Fruit fly (Drosophila melanogaster) whole organism, embryonic: ENCODE data around the gene CG17270.
A peak's percentile ranks its signal among the peaks of the same experiment; 100 is the strongest.

ENCODE experiments used
- Aef1 ChIP-seq: fragments of 200-800 bp; sonication (Bioruptor generic); IDR thresholded peaks from 3 replicates; pipeline ENCODE4 v1.3.6; 2022; ENCODE audit warnings: missing biosample characterization, missing genetic modification characterization
- CG10147 ChIP-seq: fragments of 200-800 bp; sonication (Bioruptor generic); optimal IDR thresholded peaks from 2 replicates; lab custom pipeline; 2019; ENCODE audit warnings: missing biosample characterization, mild to moderate bottlenecking, missing genetic modification characterization, moderate library complexity
- CG10543 ChIP-seq: fragments of 200-800 bp; sonication (Bioruptor generic); optimal IDR thresholded peaks from 3 replicates; lab custom pipeline; 2017; ENCODE audit warnings: missing biosample characterization, mild to moderate bottlenecking, missing genetic modification characterization, moderate library complexity
- CG11504 ChIP-seq: fragments of 200-800 bp; sonication (Bioruptor generic); optimal IDR thresholded peaks from 3 replicates; lab custom pipeline; 2019; ENCODE audit warnings: missing biosample characterization, mild to moderate bottlenecking, missing genetic modification characterization, moderate library complexity
- CG12769 ChIP-seq: fragments of 200-800 bp; sonication (Bioruptor generic); optimal IDR thresholded peaks from 2 replicates; lab custom pipeline; 2019; ENCODE audit warnings: missing biosample characterization, mild to moderate bottlenecking, missing genetic modification characterization, moderate library complexity
- CG13287 ChIP-seq: fragments of 200-800 bp; sonication (Bioruptor generic); IDR thresholded peaks from 2 replicates; pipeline ENCODE4 v1.3.6; 2022; ENCODE audit warnings: missing biosample characterization, missing genetic modification characterization; ENCODE audit not compliant: partially characterized antibody
- CG13894 ChIP-seq: fragments of 200-800 bp; sonication (Bioruptor generic); optimal IDR thresholded peaks from 3 replicates; lab custom pipeline; 2018; ENCODE audit warnings: missing biosample characterization, mild to moderate bottlenecking, missing genetic modification characterization, moderate library complexity
- CG15269 ChIP-seq: fragments of 200-800 bp; sonication (Bioruptor generic); optimal IDR thresholded peaks from 2 replicates; lab custom pipeline; 2018; ENCODE audit warnings: missing biosample characterization, mild to moderate bottlenecking, missing genetic modification characterization, moderate library complexity
- CG18262 ChIP-seq: fragments of 200-800 bp; optimal IDR thresholded peaks from 3 replicates; lab custom pipeline; 2019; ENCODE audit warnings: missing biosample characterization, mild to moderate bottlenecking, missing genetic modification characterization, moderate library complexity
- CG18599 ChIP-seq: fragments of 200-800 bp; sonication (Bioruptor generic); optimal IDR thresholded peaks from 3 replicates; lab custom pipeline; 2017; ENCODE audit warnings: missing biosample characterization, missing genetic modification characterization, mild to moderate bottlenecking, moderate library complexity, missing genetic modification reagents
- CG34376 ChIP-seq: fragments of 200-800 bp; sonication (Bioruptor generic); optimal IDR thresholded peaks from 2 replicates; lab custom pipeline; 2018; ENCODE audit warnings: missing biosample characterization, mild to moderate bottlenecking, missing genetic modification characterization
- CG3995 ChIP-seq: fragments of 200-800 bp; sonication (Bioruptor generic); optimal IDR thresholded peaks from 3 replicates; lab custom pipeline; 2016; ENCODE audit warnings: missing biosample characterization, missing genetic modification characterization
- CG4282 ChIP-seq: fragments of 200-800 bp; sonication (Bioruptor generic); optimal IDR thresholded peaks from 2 replicates; lab custom pipeline; 2016; ENCODE audit warnings: missing biosample characterization, missing genetic modification characterization
- CG5180 ChIP-seq: fragments of 200-800 bp; sonication (Bioruptor generic); optimal IDR thresholded peaks from 3 replicates; lab custom pipeline; 2017; ENCODE audit warnings: missing biosample characterization, missing genetic modification characterization, mild to moderate bottlenecking, moderate library complexity, missing genetic modification reagents
- CG7556 ChIP-seq: fragments of 200-800 bp; sonication (Bioruptor generic); optimal IDR thresholded peaks from 2 replicates; lab custom pipeline; 2017; ENCODE audit warnings: missing biosample characterization, mild to moderate bottlenecking, missing genetic modification characterization
- CG8478 ChIP-seq: fragments of >200 bp; optimal IDR thresholded peaks from 2 replicates; lab custom pipeline; 2018
- CG8924 ChIP-seq: fragments of 200-800 bp; optimal IDR thresholded peaks from 3 replicates; lab custom pipeline; 2019; ENCODE audit warnings: missing biosample characterization, mild to moderate bottlenecking, missing genetic modification characterization, moderate library complexity
- CG9797 ChIP-seq: fragments of 200-800 bp; sonication (Bioruptor generic); optimal IDR thresholded peaks from 3 replicates; lab custom pipeline; 2018; ENCODE audit warnings: missing biosample characterization, mild to moderate bottlenecking, missing genetic modification characterization
- CG9932 ChIP-seq: fragments of 200-800 bp; sonication (Bioruptor generic); IDR thresholded peaks from 2 replicates; pipeline ENCODE4 v1.3.6; 2022; ENCODE audit warnings: missing biosample characterization, missing genetic modification characterization
- Drgx ChIP-seq: fragments of 200-800 bp; sonication (Bioruptor generic); IDR thresholded peaks from 2 replicates; pipeline ENCODE4 v1.3.6; 2022; ENCODE audit warnings: missing biosample characterization, missing genetic modification characterization
- Eip74EF ChIP-seq, 2 experiments: fragments of 200-800 bp in 1 of 2; fragments of >200 bp in 1 of 2; sonication (Bioruptor generic) in 1 of 2; optimal IDR thresholded peaks; 2 replicates each; lab custom pipeline; 2017 to 2019; ENCODE audit warnings: missing biosample characterization in 2 of 2, missing genetic modification characterization in 2 of 2, mild to moderate bottlenecking in 1 of 2, moderate library complexity in 1 of 2
- Hand ChIP-seq: fragments of 200-800 bp; sonication (Bioruptor generic); optimal IDR thresholded peaks from 2 replicates; lab custom pipeline; 2017; ENCODE audit warnings: mild to moderate bottlenecking, missing biosample characterization, missing genetic modification reagents, missing genetic modification characterization
- Hey ChIP-seq: fragments of 200-800 bp; sonication (Bioruptor generic); optimal IDR thresholded peaks from 3 replicates; lab custom pipeline; 2018; ENCODE audit warnings: missing biosample characterization, mild to moderate bottlenecking, missing genetic modification characterization
- HmgZ ChIP-seq: fragments of 200-800 bp; sonication (Bioruptor generic); optimal IDR thresholded peaks from 2 replicates; lab custom pipeline; 2018; ENCODE audit warnings: missing biosample characterization, mild to moderate bottlenecking, missing genetic modification characterization
- Hr3 ChIP-seq: fragments of 200-800 bp; sonication (Bioruptor generic); optimal IDR thresholded peaks from 3 replicates; lab custom pipeline; 2016; ENCODE audit warnings: missing biosample characterization, missing genetic modification characterization
- Hr51 ChIP-seq, 2 experiments: fragments of 200-800 bp; sonication (Bioruptor generic); optimal IDR thresholded peaks; 2 replicates in 1 of 2; 3 replicates in 1 of 2; lab custom pipeline; 2016 to 2018; ENCODE audit warnings: missing biosample characterization in 2 of 2, missing genetic modification characterization in 2 of 2, mild to moderate bottlenecking in 1 of 2, moderate library complexity in 1 of 2
- Jarid2 ChIP-seq: fragments of 200-800 bp; sonication (Bioruptor generic); optimal IDR thresholded peaks from 3 replicates; lab custom pipeline; 2017; ENCODE audit warnings: mild to moderate bottlenecking, missing biosample characterization, missing genetic modification reagents, missing genetic modification characterization
- Pdp1 ChIP-seq, 2 experiments: fragments of 200-800 bp; sonication (Bioruptor generic); optimal IDR thresholded peaks; 3 replicates each; lab custom pipeline; 2016; ENCODE audit warnings: missing biosample characterization in 2 of 2, missing genetic modification characterization in 2 of 2, mild to moderate bottlenecking in 1 of 2, moderate library complexity in 1 of 2
- Rx ChIP-seq: fragments of 200-800 bp; sonication (Bioruptor generic); IDR thresholded peaks from 2 replicates; pipeline ENCODE4 v1.3.6; 2022; ENCODE audit warnings: missing biosample characterization, missing genetic modification characterization
- Sry-δ ChIP-seq: fragments of 200-800 bp; sonication (Bioruptor generic); optimal IDR thresholded peaks from 2 replicates; lab custom pipeline; 2016; ENCODE audit warnings: missing biosample characterization, missing genetic modification characterization
- Tbp ChIP-seq: fragments of >200 bp; optimal IDR thresholded peaks from 2 replicates; lab custom pipeline; 2018; ENCODE audit warnings: missing biosample characterization, missing genetic modification characterization
- Trl ChIP-seq, 3 experiments: fragments of >200 bp in 2 of 3; fragments of 200-800 bp in 1 of 3; sonication (Bioruptor generic) in 1 of 3; optimal IDR thresholded peaks; 2 replicates in 1 of 3; 3 replicates in 2 of 3; lab custom pipeline; 2016 to 2017; ENCODE audit warnings: missing biosample characterization in 1 of 3, missing genetic modification characterization in 1 of 3
- abd-A ChIP-seq: fragments of 200-800 bp; sonication (Bioruptor generic); optimal IDR thresholded peaks from 3 replicates; lab custom pipeline; 2019; ENCODE audit warnings: missing biosample characterization, mild to moderate bottlenecking, missing genetic modification characterization, moderate library complexity
- ci ChIP-seq: fragments of 200-800 bp; sonication (Bioruptor generic); IDR thresholded peaks from 3 replicates; pipeline ENCODE4 v1.3.6; 2022; ENCODE audit warnings: missing biosample characterization, missing genetic modification characterization
- crp ChIP-seq, 2 experiments: fragments of 200-800 bp; sonication (Bioruptor generic); optimal IDR thresholded peaks; 2 replicates in 1 of 2; 3 replicates in 1 of 2; lab custom pipeline; 2017; ENCODE audit warnings: missing biosample characterization in 2 of 2, missing genetic modification characterization in 2 of 2, mild to moderate bottlenecking in 1 of 2, moderate library complexity in 1 of 2
- ems ChIP-seq: fragments of 200-800 bp; sonication (Bioruptor generic); optimal IDR thresholded peaks from 3 replicates; lab custom pipeline; 2016; ENCODE audit warnings: missing biosample characterization, missing genetic modification characterization
- gem ChIP-seq: fragments of 200-800 bp; sonication (Bioruptor generic); optimal IDR thresholded peaks from 2 replicates; lab custom pipeline; 2019; ENCODE audit warnings: missing biosample characterization, mild to moderate bottlenecking, missing genetic modification characterization, moderate library complexity
- grau ChIP-seq: fragments of 200-800 bp; optimal IDR thresholded peaks from 3 replicates; lab custom pipeline; 2019; ENCODE audit warnings: missing biosample characterization, mild to moderate bottlenecking, missing genetic modification characterization, moderate library complexity
- lola ChIP-seq, 3 experiments: fragments of >200 bp in 2 of 3; fragments of 200-800 bp in 1 of 3; sonication (Bioruptor generic) in 1 of 3; optimal IDR thresholded peaks; 2 replicates each; lab custom pipeline; 2017 to 2019; ENCODE audit warnings: missing biosample characterization in 3 of 3, missing genetic modification characterization in 3 of 3, mild to moderate bottlenecking in 1 of 3, moderate library complexity in 1 of 3
- mam ChIP-seq: fragments of 200-800 bp; sonication (Bioruptor generic); optimal IDR thresholded peaks from 3 replicates; lab custom pipeline; 2016; ENCODE audit warnings: missing biosample characterization, missing genetic modification characterization
- nom ChIP-seq: fragments of 200-800 bp; sonication (Bioruptor generic); optimal IDR thresholded peaks from 2 replicates; lab custom pipeline; 2017; ENCODE audit warnings: missing biosample characterization, missing genetic modification characterization, mild to moderate bottlenecking, moderate library complexity, missing genetic modification reagents
- sna ChIP-seq: fragments of 200-800 bp; sonication (Bioruptor generic); IDR thresholded peaks from 2 replicates; pipeline ENCODE4 v1.3.6; 2022; ENCODE audit warnings: missing biosample characterization, missing genetic modification characterization; ENCODE audit not compliant: partially characterized antibody
- stc ChIP-seq: fragments of 200-800 bp; sonication (Bioruptor generic); IDR thresholded peaks from 2 replicates; pipeline ENCODE4 v1.3.6; 2022; ENCODE audit warnings: missing biosample characterization, missing genetic modification characterization
- stwl ChIP-seq: fragments of 200-800 bp; sonication (Bioruptor generic); optimal IDR thresholded peaks from 3 replicates; lab custom pipeline; 2018; ENCODE audit warnings: missing biosample characterization, mild to moderate bottlenecking, missing genetic modification characterization, moderate library complexity
- vnd ChIP-seq: fragments of 200-800 bp; sonication (Bioruptor generic); IDR thresholded peaks from 3 replicates; pipeline ENCODE4 v1.3.6; 2022; ENCODE audit warnings: missing biosample characterization, missing genetic modification characterization; ENCODE audit not compliant: partially characterized antibody

The CG17270 gene

dm6 chr3R:20832689-20833524, 14.2 kb upstream of the CG17270 start, which contains the start of gene Synd (continued):
- TF ChIP-seq crp (GFP tag; optimal IDR thresholded peaks at IDR 0.05; lab: Kevin White, UChicago) = peak in 1 of 2 experiments; percentile 64
- peak; percentile 2 for TF ChIP-seq CG15269 (tag; lab: Kevin White, UChicago)
- peak in 1 of 2 experiments; percentile 6 for TF ChIP-seq Trl (optimal IDR thresholded peaks at IDR 0.05; lab: Kevin White, UChicago)
- no peak for TF ChIP-seq Trl (GFP tag; optimal IDR thresholded peaks at IDR 0.05; lab: Kevin White, UChicago)
- TF ChIP-seq stc (GFP tag; lab: Robert Waterston, UW) = peak; percentile 14; the same call in 1 of the 2 replicates
- peak in 1 of 2 experiments; percentile 31 for TF ChIP-seq Eip74EF (GFP tag; optimal IDR thresholded peaks at IDR 0.05; lab: Kevin White, UChicago)
- TF ChIP-seq CG12769 = peak; percentile 54
- TF ChIP-seq CG9797 (GFP tag; lab: Kevin White, UChicago) = peak; percentile 85
- no peak for TF ChIP-seq Hand (GFP tag; lab: Kevin White, UChicago)
- TF ChIP-seq abd-A = peak; percentile 29
- peak; percentile 1 for TF ChIP-seq Sry-δ
- TF ChIP-seq CG11504 = peak; percentile 34
- no peak for TF ChIP-seq vnd (GFP tag; lab: Robert Waterston, UW)
- TF ChIP-seq CG8478 (lab: Kevin White, UChicago) = peak; percentile 84
- TF ChIP-seq ci (GFP tag; lab: Robert Waterston, UW) = 0 out of 3 replicates have a peak, but pooled peaks have one; percentile 40
- TF ChIP-seq CG10543 (GFP tag; lab: Kevin White, UChicago) = peak; percentile 68
- TF ChIP-seq nom (GFP tag; lab: Kevin White, UChicago) = peak; percentile 48
- peak; percentile 83 for TF ChIP-seq Jarid2 (GFP tag; lab: Kevin White, UChicago)
- peak in 1 of 2 experiments; percentile 9 for TF ChIP-seq Hr51 (GFP tag; optimal IDR thresholded peaks at IDR 0.05; lab: Kevin White, UChicago)
- peak in 1 of 2 experiments; percentile 91 for TF ChIP-seq Pdp1 (GFP tag; optimal IDR thresholded peaks at IDR 0.05; lab: Kevin White, UChicago)
- no peak for TF ChIP-seq CG9932 (GFP tag; lab: Robert Waterston, UW)
- TF ChIP-seq sna (GFP tag; lab: Robert Waterston, UW) = 0 out of 2 replicates have a peak, but pooled peaks have one; percentile 26
- TF ChIP-seq lola (GFP tag; optimal IDR thresholded peaks at IDR 0.05; lab: Kevin White, UChicago) = peak in 1 of 3 experiments; percentile 81
- peak; percentile 40 for TF ChIP-seq stwl (tag; lab: Kevin White, UChicago)
- peak; percentile 10 for TF ChIP-seq CG18262 (tag; lab: Kevin White, UChicago)
- no peak for TF ChIP-seq Hey (tag; lab: Kevin White, UChicago)
- no peak for TF ChIP-seq ems (GFP tag; lab: Kevin White, UChicago)
- TF ChIP-seq CG18599 (GFP tag; lab: Kevin White, UChicago) = peak; percentile 52
- no peak for TF ChIP-seq Hr3 (GFP tag; lab: Kevin White, UChicago)
- TF ChIP-seq CG5180 = peak; percentile 34
- TF ChIP-seq CG8924 (tag; lab: Kevin White, UChicago) = peak; percentile 63
- TF ChIP-seq CG13894 (tag; lab: Kevin White, UChicago) = peak; percentile 3
- peak; percentile 20 for TF ChIP-seq CG7556 (GFP tag; lab: Kevin White, UChicago)
- TF ChIP-seq HmgZ (tag; lab: Kevin White, UChicago) = peak; percentile 28
- peak; percentile 82 for TF ChIP-seq CG34376 (GFP tag; lab: Kevin White, UChicago)
- TF ChIP-seq Rx (GFP tag; lab: Robert Waterston, UW) = 0 out of 2 replicates have a peak, but pooled peaks have one; percentile 23
- peak; percentile 17 for TF ChIP-seq grau (tag; lab: Kevin White, UChicago)
- peak; percentile 54 for TF ChIP-seq CG10147 (GFP tag; lab: Kevin White, UChicago)
- TF ChIP-seq CG13287 (GFP tag; lab: Robert Waterston, UW) = peak; percentile 45
- TF ChIP-seq Aef1 (GFP tag; lab: Robert Waterston, UW) = peak; percentile 68; the same call in 2 of the 3 replicates
- no peak for TF ChIP-seq mam (GFP tag; lab: Kevin White, UChicago)
- TF ChIP-seq CG3995 (GFP tag; lab: Kevin White, UChicago) = peak; percentile 23
- 0 out of 2 replicates have a peak, but pooled peaks have one; percentile 16 for TF ChIP-seq Drgx
- TF ChIP-seq Tbp (GFP tag; lab: Kevin White, UChicago) = peak; percentile 19
- peak; percentile 17 for TF ChIP-seq CG4282 (GFP tag; lab: Kevin White, UChicago)
- TF ChIP-seq gem (tag; lab: Kevin White, UChicago) = peak; percentile 5
